Fruit fly (Drosophila melanogaster) whole organism, adult: Measurements from ENCODE around the gene sick.

ENCODE experiments used
- CG11617 ChIP-seq: fragments of 200-800 bp; sonication (Bioruptor generic); optimal IDR thresholded peaks from 2 replicates; lab custom pipeline; 2017; ENCODE audit warnings: mild to moderate bottlenecking, missing biosample characterization, missing genetic modification reagents, missing genetic modification characterization
- CG1620 ChIP-seq: fragments of 200-800 bp; sonication (Bioruptor generic); optimal IDR thresholded peaks from 2 replicates; lab custom pipeline; 2016; ENCODE audit warnings: missing biosample characterization, missing genetic modification characterization
- CG33017 ChIP-seq: fragments of 200-800 bp; sonication (Bioruptor generic); optimal IDR thresholded peaks from 2 replicates; lab custom pipeline; 2018; ENCODE audit warnings: missing biosample characterization, mild to moderate bottlenecking, missing genetic modification characterization, moderate library complexity
- CG7101 ChIP-seq: fragments of 200-800 bp; sonication (Bioruptor generic); optimal IDR thresholded peaks from 2 replicates; lab custom pipeline; 2018; ENCODE audit warnings: missing biosample characterization, mild to moderate bottlenecking, missing genetic modification characterization, moderate library complexity
- Hr96 ChIP-seq: fragments of 200-800 bp; sonication (Bioruptor generic); optimal IDR thresholded peaks from 2 replicates; lab custom pipeline; 2016; ENCODE audit warnings: missing biosample characterization, missing genetic modification characterization
- Mnt ChIP-seq: fragments of 200-800 bp; sonication (Bioruptor generic); optimal IDR thresholded peaks from 2 replicates; lab custom pipeline; 2016; ENCODE audit warnings: missing biosample characterization, mild to moderate bottlenecking, missing genetic modification characterization
- bab1 ChIP-seq: fragments of 200-800 bp; sonication (Bioruptor generic); optimal IDR thresholded peaks from 3 replicates; lab custom pipeline; 2019; ENCODE audit warnings: missing biosample characterization, mild to moderate bottlenecking, missing genetic modification characterization, moderate library complexity
- cic ChIP-seq: fragments of 200-800 bp; sonication (Bioruptor generic); optimal IDR thresholded peaks from 2 replicates; lab custom pipeline; 2017; ENCODE audit warnings: missing biosample characterization, mild to moderate bottlenecking, missing genetic modification characterization, moderate library complexity
- kay ChIP-seq: fragments of 200-800 bp; sonication (Bioruptor generic); peaks from one replicate; lab custom pipeline; 2016; ENCODE audit warnings: missing biosample characterization, missing genetic modification characterization, borderline replicate concordance
- ovo ChIP-seq: fragments of 200-800 bp; sonication (Bioruptor generic); optimal IDR thresholded peaks from 2 replicates; lab custom pipeline; 2016; ENCODE audit warnings: missing biosample characterization, missing genetic modification characterization
- tj ChIP-seq: fragments of 200-800 bp; sonication (Bioruptor generic); optimal IDR thresholded peaks from 3 replicates; lab custom pipeline; 2017; ENCODE audit warnings: missing biosample characterization, mild to moderate bottlenecking, missing genetic modification characterization, moderate library complexity
- toe ChIP-seq: fragments of 200-800 bp; sonication (Bioruptor generic); optimal IDR thresholded peaks from 2 replicates; lab custom pipeline; 2016; ENCODE audit warnings: missing biosample characterization, missing genetic modification characterization

- TF ChIP-seq bab1 (GFP tag; lab: Kevin White, UChicago) (peak; percentile 82), CG33017 (tag; lab: Kevin White, UChicago) (peak; percentile 81), kay (no peak), tj (GFP tag; lab: Kevin White, UChicago) (peak; percentile 60), CG1620 (GFP tag; lab: Kevin White, UChicago) (peak; percentile 81), ovo (GFP tag; lab: Kevin White, UChicago) (peak; percentile 60), Mnt (peak; percentile 98), cic (peak; percentile 20), Hr96 (peak; percentile 80), toe (peak; percentile 88), CG11617 (GFP tag; lab: Kevin White, UChicago) (peak; percentile 85), CG7101 (peak; percentile 86)
Measured at dm6 chr2L:19758511-19759128, 37.5 kb upstream of the sick start, which contains the start of the genes CG10628 and Dus3.
